Fruit fly (Drosophila melanogaster) whole organism, embryonic: Measurements from ENCODE around the gene CG3347.
A peak's percentile ranks its signal among the peaks of the same experiment; 100 is the strongest.

Experiments used
- Abd-B ChIP-seq: fragments of 200-800 bp; sonication (Bioruptor generic); optimal IDR thresholded peaks from 2 replicates; lab custom pipeline; 2018; ENCODE audit warnings: missing biosample characterization, mild to moderate bottlenecking, missing genetic modification characterization, moderate library complexity
- Atf-2 ChIP-seq: fragments of 200-800 bp; sonication (Bioruptor generic); optimal IDR thresholded peaks from 2 replicates; lab custom pipeline; 2016; ENCODE audit warnings: missing biosample characterization, missing genetic modification characterization
- Atf6 ChIP-seq: fragments of 200-800 bp; sonication (Bioruptor generic); IDR thresholded peaks from 2 replicates; pipeline ENCODE4 v1.3.6; 2022; ENCODE audit warnings: missing biosample characterization, missing genetic modification characterization
- CG10462 ChIP-seq: fragments of 200-800 bp; sonication (Bioruptor generic); optimal IDR thresholded peaks from 2 replicates; lab custom pipeline; 2016; ENCODE audit warnings: missing biosample characterization, missing genetic modification characterization
- CG10565 ChIP-seq: fragments of 200-800 bp; sonication (Bioruptor generic); optimal IDR thresholded peaks from 3 replicates; lab custom pipeline; 2016; ENCODE audit warnings: missing biosample characterization, mild to moderate bottlenecking, missing genetic modification characterization
- CG11085 ChIP-seq: fragments of 200-800 bp; sonication (Bioruptor generic); IDR thresholded peaks from 2 replicates; pipeline ENCODE4 v1.3.6; 2022; ENCODE audit warnings: missing biosample characterization, missing genetic modification characterization
- CG12769 ChIP-seq: fragments of 200-800 bp; sonication (Bioruptor generic); optimal IDR thresholded peaks from 2 replicates; lab custom pipeline; 2019; ENCODE audit warnings: missing biosample characterization, mild to moderate bottlenecking, missing genetic modification characterization, moderate library complexity
- CG15073 ChIP-seq: fragments of 200-800 bp; sonication (Bioruptor generic); optimal IDR thresholded peaks from 2 replicates; lab custom pipeline; 2016; ENCODE audit warnings: missing biosample characterization, missing genetic modification characterization
- CG17328 ChIP-seq: fragments of 200-800 bp; sonication (Bioruptor generic); IDR thresholded peaks from 2 replicates; pipeline ENCODE4 v1.3.6; 2022; ENCODE audit warnings: missing biosample characterization, missing genetic modification characterization
- CG17359 ChIP-seq: fragments of 200-800 bp; sonication (Bioruptor generic); optimal IDR thresholded peaks from 3 replicates; lab custom pipeline; 2018; ENCODE audit warnings: missing biosample characterization, mild to moderate bottlenecking, missing genetic modification characterization, moderate library complexity
- CG18599 ChIP-seq: fragments of 200-800 bp; sonication (Bioruptor generic); optimal IDR thresholded peaks from 3 replicates; lab custom pipeline; 2017; ENCODE audit warnings: missing biosample characterization, missing genetic modification characterization, mild to moderate bottlenecking, moderate library complexity, missing genetic modification reagents
- CG2120 ChIP-seq: fragments of 200-800 bp; sonication (Bioruptor generic); optimal IDR thresholded peaks from 3 replicates; lab custom pipeline; 2016; ENCODE audit warnings: missing biosample characterization, missing genetic modification characterization
- CG2875 ChIP-seq: fragments of 200-800 bp; sonication (Bioruptor generic); optimal IDR thresholded peaks from 2 replicates; lab custom pipeline; 2017; ENCODE audit warnings: missing biosample characterization, mild to moderate bottlenecking, missing genetic modification characterization, missing genetic modification reagents
- CG3065 ChIP-seq: fragments of 200-800 bp; sonication (Bioruptor generic); optimal IDR thresholded peaks from 2 replicates; lab custom pipeline; 2016; ENCODE audit warnings: missing biosample characterization, missing genetic modification characterization
- CG4360 ChIP-seq: fragments of 200-800 bp; sonication (Bioruptor generic); IDR thresholded peaks from 2 replicates; pipeline ENCODE4 v1.3.6; 2022; ENCODE audit warnings: missing biosample characterization, missing genetic modification characterization
- CG5180 ChIP-seq: fragments of 200-800 bp; sonication (Bioruptor generic); optimal IDR thresholded peaks from 3 replicates; lab custom pipeline; 2017; ENCODE audit warnings: missing biosample characterization, missing genetic modification characterization, mild to moderate bottlenecking, moderate library complexity, missing genetic modification reagents
- CG6683 ChIP-seq: fragments of 200-800 bp; sonication (Bioruptor generic); optimal IDR thresholded peaks from 2 replicates; lab custom pipeline; 2017; ENCODE audit warnings: missing biosample characterization, mild to moderate bottlenecking, missing genetic modification characterization, missing genetic modification reagents
- CG7372 ChIP-seq: fragments of 200-800 bp; sonication (Bioruptor generic); IDR thresholded peaks from 2 replicates; pipeline ENCODE4 v1.3.6; 2022; ENCODE audit warnings: missing biosample characterization, missing genetic modification characterization
- CG8924 ChIP-seq: fragments of 200-800 bp; optimal IDR thresholded peaks from 3 replicates; lab custom pipeline; 2019; ENCODE audit warnings: missing biosample characterization, mild to moderate bottlenecking, missing genetic modification characterization, moderate library complexity
- Dad ChIP-seq: fragments of 200-800 bp; sonication (Bioruptor generic); optimal IDR thresholded peaks from 3 replicates; lab custom pipeline; 2016; ENCODE audit warnings: missing biosample characterization, missing genetic modification characterization
- Doc2 ChIP-seq: fragments of 200-800 bp; sonication (Bioruptor generic); IDR thresholded peaks from 2 replicates; pipeline ENCODE4 v1.3.6; 2022; ENCODE audit warnings: missing biosample characterization, missing genetic modification characterization
- ERR ChIP-seq: fragments of 200-800 bp; sonication (Bioruptor generic); optimal IDR thresholded peaks from 2 replicates; lab custom pipeline; 2016; ENCODE audit warnings: missing biosample characterization, missing genetic modification characterization
- HHEX ChIP-seq: fragments of 200-800 bp; sonication (Bioruptor generic); optimal IDR thresholded peaks from 3 replicates; lab custom pipeline; 2017; ENCODE audit warnings: missing biosample characterization, mild to moderate bottlenecking, missing genetic modification characterization, missing genetic modification reagents
- HLH4C ChIP-seq: fragments of 200-800 bp; sonication (Bioruptor generic); IDR thresholded peaks from 3 replicates; pipeline ENCODE4 v1.3.6; 2022; ENCODE audit warnings: missing biosample characterization, missing genetic modification characterization; ENCODE audit not compliant: partially characterized antibody
- Hand ChIP-seq: fragments of 200-800 bp; sonication (Bioruptor generic); optimal IDR thresholded peaks from 2 replicates; lab custom pipeline; 2017; ENCODE audit warnings: mild to moderate bottlenecking, missing biosample characterization, missing genetic modification reagents, missing genetic modification characterization
- HmgD ChIP-seq: fragments of 200-800 bp; sonication (Bioruptor generic); optimal IDR thresholded peaks from 3 replicates; lab custom pipeline; 2016; ENCODE audit warnings: missing biosample characterization, missing genetic modification characterization
- Hr78 ChIP-seq, 2 experiments: fragments of 200-800 bp in 1 of 2; fragments of >200 bp in 1 of 2; sonication (Bioruptor generic) in 1 of 2; optimal IDR thresholded peaks; 2 replicates each; lab custom pipeline; 2017 to 2019; ENCODE audit warnings: missing biosample characterization in 2 of 2, missing genetic modification characterization in 2 of 2, mild to moderate bottlenecking in 1 of 2, moderate library complexity in 1 of 2
- Hsf ChIP-seq: fragments of 200-800 bp; sonication (Bioruptor generic); optimal IDR thresholded peaks from 3 replicates; lab custom pipeline; 2016; ENCODE audit warnings: missing biosample characterization, missing genetic modification characterization
- Meics ChIP-seq: fragments of 200-800 bp; sonication (Bioruptor generic); optimal IDR thresholded peaks from 2 replicates; lab custom pipeline; 2017; ENCODE audit warnings: missing biosample characterization, mild to moderate bottlenecking, missing genetic modification characterization
- NC2β ChIP-seq: fragments of 200-800 bp; sonication (Bioruptor generic); optimal IDR thresholded peaks from 2 replicates; lab custom pipeline; 2016; ENCODE audit warnings: missing biosample characterization, missing genetic modification characterization
- Oli ChIP-seq: fragments of 200-800 bp; sonication (Bioruptor generic); optimal IDR thresholded peaks from 2 replicates; lab custom pipeline; 2018; ENCODE audit warnings: missing biosample characterization, mild to moderate bottlenecking, missing genetic modification characterization, moderate library complexity
- Sox100B ChIP-seq: fragments of 200-800 bp; sonication (Bioruptor generic); optimal IDR thresholded peaks from 3 replicates; lab custom pipeline; 2018; ENCODE audit warnings: missing biosample characterization, mild to moderate bottlenecking, missing genetic modification characterization
- ac ChIP-seq: fragments of 200-800 bp; sonication (Bioruptor generic); optimal IDR thresholded peaks from 3 replicates; lab custom pipeline; 2017; ENCODE audit warnings: missing biosample characterization, mild to moderate bottlenecking, missing genetic modification characterization
- ara ChIP-seq: fragments of 200-800 bp; sonication (Bioruptor generic); IDR thresholded peaks from 2 replicates; pipeline ENCODE4 v1.3.6; 2022; ENCODE audit warnings: missing biosample characterization, missing genetic modification characterization
- bigmax ChIP-seq: fragments of 200-800 bp; sonication (Bioruptor generic); optimal IDR thresholded peaks from 2 replicates; lab custom pipeline; 2018; ENCODE audit warnings: missing biosample characterization, mild to moderate bottlenecking, missing genetic modification characterization
- crol ChIP-seq: fragments of 200-800 bp; sonication (Bioruptor generic); IDR thresholded peaks from 2 replicates; pipeline ENCODE4 v1.3.6; 2022; ENCODE audit warnings: missing biosample characterization, missing genetic modification characterization
- gce ChIP-seq: fragments of 200-800 bp; sonication (Bioruptor generic); IDR thresholded peaks from 3 replicates; pipeline ENCODE4 v1.3.6; 2022; ENCODE audit warnings: missing biosample characterization, missing genetic modification characterization
- gcm ChIP-seq: fragments of 200-800 bp; sonication (Bioruptor generic); optimal IDR thresholded peaks from 2 replicates; lab custom pipeline; 2019; ENCODE audit warnings: missing biosample characterization, mild to moderate bottlenecking, missing genetic modification characterization, moderate library complexity
- grau ChIP-seq: fragments of 200-800 bp; optimal IDR thresholded peaks from 3 replicates; lab custom pipeline; 2019; ENCODE audit warnings: missing biosample characterization, mild to moderate bottlenecking, missing genetic modification characterization, moderate library complexity
- nau ChIP-seq: fragments of 200-800 bp; sonication (Bioruptor generic); optimal IDR thresholded peaks from 3 replicates; lab custom pipeline; 2017; ENCODE audit warnings: missing biosample characterization, mild to moderate bottlenecking, missing genetic modification characterization, missing genetic modification reagents
- onecut ChIP-seq: fragments of 200-800 bp; sonication (Bioruptor generic); IDR thresholded peaks from 2 replicates; pipeline ENCODE4 v1.3.6; 2022; ENCODE audit warnings: missing biosample characterization, missing genetic modification characterization
- otp ChIP-seq: fragments of 200-800 bp; sonication (Bioruptor generic); IDR thresholded peaks from 3 replicates; pipeline ENCODE4, ENCODE4 v1.3.6; 2022; ENCODE audit warnings: missing biosample characterization, missing genetic modification characterization
- pb ChIP-seq: fragments of 200-800 bp; sonication (Bioruptor generic); optimal IDR thresholded peaks from 3 replicates; lab custom pipeline; 2016; ENCODE audit warnings: missing biosample characterization, missing genetic modification characterization
- phol ChIP-seq: fragments of 200-800 bp; sonication (Bioruptor generic); optimal IDR thresholded peaks from 3 replicates; lab custom pipeline; 2018; ENCODE audit warnings: missing biosample characterization, mild to moderate bottlenecking, missing genetic modification characterization, moderate library complexity
- seq ChIP-seq: fragments of 200-800 bp; sonication (Bioruptor generic); IDR thresholded peaks from 2 replicates; pipeline ENCODE4 v1.3.6; 2022; ENCODE audit warnings: missing biosample characterization, missing genetic modification characterization
- tin ChIP-seq: fragments of 200-800 bp; sonication (Bioruptor generic); optimal IDR thresholded peaks from 3 replicates; lab custom pipeline; 2016; ENCODE audit warnings: missing biosample characterization, missing genetic modification characterization
- tna ChIP-seq: fragments of 200-800 bp; sonication (Bioruptor generic); IDR thresholded peaks from 2 replicates; pipeline ENCODE4 v1.3.6; 2022; ENCODE audit warnings: missing biosample characterization, missing genetic modification characterization; ENCODE audit not compliant: partially characterized antibody
- wor ChIP-seq: fragments of 200-800 bp; sonication (Bioruptor generic); IDR thresholded peaks from 2 replicates; pipeline ENCODE4 v1.3.6; 2022; ENCODE audit warnings: missing biosample characterization, missing genetic modification characterization

The CG3347 gene

DNA sequence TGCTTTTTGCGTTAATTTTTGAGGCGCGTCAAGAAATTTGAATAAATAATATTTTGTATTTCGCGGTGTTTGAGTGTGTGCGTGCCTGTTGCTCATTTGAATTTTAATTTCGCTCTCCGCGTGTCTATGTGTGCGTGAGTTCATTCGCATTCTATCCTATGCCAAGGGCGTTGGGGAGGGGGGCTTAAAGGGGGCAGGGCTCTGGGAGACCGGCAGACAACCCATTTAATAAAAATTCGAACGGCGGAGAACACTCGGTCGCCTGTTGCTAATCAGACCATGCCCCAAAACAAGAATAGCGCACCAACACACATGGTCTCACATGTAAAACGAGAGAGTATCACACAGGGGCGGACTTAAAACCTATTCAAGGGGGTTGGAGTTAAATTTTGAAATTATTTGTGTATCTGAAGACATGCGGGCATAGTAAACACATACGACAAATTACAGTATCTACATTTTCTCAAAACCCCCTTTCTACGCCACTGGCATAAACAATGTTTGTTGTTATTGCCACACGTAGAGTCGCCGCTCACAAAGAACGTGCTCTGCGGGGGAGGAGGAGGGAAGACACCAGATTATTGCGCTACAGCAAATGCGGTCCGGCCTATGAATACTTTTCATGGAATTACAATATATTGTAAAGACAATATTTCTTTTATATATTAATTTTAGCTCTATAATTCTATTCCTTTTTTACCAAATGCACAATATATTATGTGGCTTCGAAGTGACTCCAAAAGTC, 32.7 kb downstream of the CG3347 start (continued):
- peak; percentile 98 for TF ChIP-seq CG10565 (GFP tag; lab: Kevin White, UChicago)
- peak; percentile 100 for TF ChIP-seq tin (GFP tag; lab: Kevin White, UChicago)
- 0 out of 3 replicates have a peak, but pooled peaks have one; percentile 33 for TF ChIP-seq HLH4C (GFP tag; lab: Robert Waterston, UW)
- TF ChIP-seq CG15073: peak; percentile 93
- TF ChIP-seq Meics: peak; percentile 100
- TF ChIP-seq nau (GFP tag; lab: Kevin White, UChicago): peak; percentile 99
- TF ChIP-seq Oli (tag; lab: Kevin White, UChicago): peak; percentile 99
- peak; percentile 100 for TF ChIP-seq HmgD (GFP tag; lab: Kevin White, UChicago)
- peak; percentile 99 for TF ChIP-seq CG4360 (GFP tag; lab: Robert Waterston, UW)
- TF ChIP-seq Atf6 (GFP tag; lab: Robert Waterston, UW): peak; percentile 100
- peak; percentile 99 for TF ChIP-seq ara
- TF ChIP-seq bigmax (GFP tag; lab: Kevin White, UChicago): peak; percentile 85
- peak; percentile 99 for TF ChIP-seq ac (GFP tag; lab: Kevin White, UChicago)
- TF ChIP-seq CG18599 (GFP tag; lab: Kevin White, UChicago): peak; percentile 100
- TF ChIP-seq phol (tag; lab: Kevin White, UChicago): peak; percentile 99
- peak; percentile 100 for TF ChIP-seq CG3065 (GFP tag; lab: Kevin White, UChicago)
- peak; percentile 100 for TF ChIP-seq CG17359
- peak; percentile 97 for TF ChIP-seq crol
- TF ChIP-seq CG17328: peak; percentile 99
- peak; percentile 100 for TF ChIP-seq HHEX
- peak; percentile 99 for TF ChIP-seq CG10462 (GFP tag; lab: Kevin White, UChicago)
- peak; percentile 99 for TF ChIP-seq CG2875
- peak; percentile 99 for TF ChIP-seq otp (GFP tag; lab: Robert Waterston, UW)
- TF ChIP-seq gce: peak; percentile 98
- no peak; the same call in 1 of the 2 replicates for TF ChIP-seq tna (GFP tag; lab: Robert Waterston, UW)
- TF ChIP-seq ERR (GFP tag; lab: Kevin White, UChicago): peak; percentile 99
- peak; percentile 100 for TF ChIP-seq Hand
- peak; percentile 100 for TF ChIP-seq pb (GFP tag; lab: Kevin White, UChicago)
- peak; percentile 99 for TF ChIP-seq NC2β
- peak; percentile 99 for TF ChIP-seq onecut (GFP tag; lab: Robert Waterston, UW)
- peak; percentile 97 for TF ChIP-seq wor (GFP tag; lab: Robert Waterston, UW)
- peak; percentile 97 for TF ChIP-seq Doc2
- peak; percentile 100 for TF ChIP-seq Hsf
- peak; percentile 99 for TF ChIP-seq CG11085 (GFP tag; lab: Robert Waterston, UW)
- peak; percentile 99 for TF ChIP-seq Abd-B
- peak; percentile 100 for TF ChIP-seq gcm (GFP tag; lab: Kevin White, UChicago)
- peak; percentile 99 for TF ChIP-seq seq
- peak; percentile 100 for TF ChIP-seq CG2120
- TF ChIP-seq CG6683 (GFP tag; lab: Kevin White, UChicago): peak; percentile 99
- TF ChIP-seq Dad: peak; percentile 100
- peak; percentile 94 for TF ChIP-seq CG5180
- TF ChIP-seq CG8924 (tag; lab: Kevin White, UChicago): peak; percentile 100
- TF ChIP-seq grau (tag; lab: Kevin White, UChicago): peak; percentile 99
- TF ChIP-seq Atf-2 (GFP tag; lab: Kevin White, UChicago): peak; percentile 99
- peak; percentile 99 for TF ChIP-seq CG7372 (GFP tag; lab: Robert Waterston, UW)
- TF ChIP-seq CG12769 (tag; lab: Kevin White, UChicago): peak; percentile 100
- peak in 1 of 2 experiments; percentile 94 for TF ChIP-seq Hr78 (GFP tag; optimal IDR thresholded peaks at IDR 0.05; lab: Kevin White, UChicago)
- TF ChIP-seq Sox100B (GFP tag; lab: Kevin White, UChicago): peak; percentile 98
